Fruit fly (Drosophila melanogaster) whole organism, embryonic: ENCODE data around the gene Fam92.

ENCODE experiments used
- Abd-B ChIP-seq: fragments of 200-800 bp; sonication (Bioruptor generic); optimal IDR thresholded peaks from 2 replicates; lab custom pipeline; 2018; ENCODE audit warnings: missing biosample characterization, mild to moderate bottlenecking, missing genetic modification characterization, moderate library complexity
- CG10209 ChIP-seq: fragments of 200-800 bp; sonication (Bioruptor generic); optimal IDR thresholded peaks from 3 replicates; lab custom pipeline; 2017; ENCODE audit warnings: missing biosample characterization, mild to moderate bottlenecking, missing genetic modification characterization, missing genetic modification reagents
- CG11093 ChIP-seq: fragments of 200-800 bp; sonication (Bioruptor generic); IDR thresholded peaks from 3 replicates; pipeline ENCODE4 v1.3.6; 2022; ENCODE audit warnings: missing biosample characterization, missing genetic modification characterization
- CG11695 ChIP-seq: fragments of 200-800 bp; sonication (Bioruptor generic); IDR thresholded peaks from 3 replicates; pipeline ENCODE4 v1.3.6; 2022; ENCODE audit warnings: missing biosample characterization, missing genetic modification characterization
- CG12219 ChIP-seq: fragments of 200-800 bp; sonication (Bioruptor generic); optimal IDR thresholded peaks from 3 replicates; lab custom pipeline; 2018; ENCODE audit warnings: missing biosample characterization, mild to moderate bottlenecking, missing genetic modification characterization
- CG12391 ChIP-seq: fragments of 200-800 bp; sonication (Bioruptor generic); optimal IDR thresholded peaks from 3 replicates; lab custom pipeline; 2018; ENCODE audit warnings: missing biosample characterization, mild to moderate bottlenecking, missing genetic modification characterization, moderate library complexity
- CG13123 ChIP-seq: fragments of 200-800 bp; sonication (Bioruptor generic); optimal IDR thresholded peaks from 2 replicates; lab custom pipeline; 2016; ENCODE audit warnings: missing biosample characterization, missing genetic modification characterization
- CG14965 ChIP-seq: fragments of 200-800 bp; sonication (Bioruptor generic); optimal IDR thresholded peaks from 2 replicates; lab custom pipeline; 2016; ENCODE audit warnings: missing biosample characterization, missing genetic modification characterization, borderline replicate concordance
- CG1529 ChIP-seq: fragments of 200-800 bp; sonication (Bioruptor generic); optimal IDR thresholded peaks from 3 replicates; lab custom pipeline; 2018; ENCODE audit warnings: missing biosample characterization, missing genetic modification characterization
- CG17328 ChIP-seq: fragments of 200-800 bp; sonication (Bioruptor generic); IDR thresholded peaks from 2 replicates; pipeline ENCODE4 v1.3.6; 2022; ENCODE audit warnings: missing biosample characterization, missing genetic modification characterization
- CG17361 ChIP-seq: fragments of 200-800 bp; sonication (Bioruptor generic); IDR thresholded peaks from 3 replicates; pipeline ENCODE4 v1.3.6; 2022; ENCODE audit warnings: missing biosample characterization, missing genetic modification characterization
- CG2889 ChIP-seq: fragments of 200-800 bp; sonication (Bioruptor generic); IDR thresholded peaks from 3 replicates; pipeline ENCODE4 v1.3.6; 2022; ENCODE audit warnings: missing biosample characterization, missing genetic modification characterization
- CG31388 ChIP-seq: fragments of 200-800 bp; sonication (Bioruptor generic); optimal IDR thresholded peaks from 2 replicates; lab custom pipeline; 2016; ENCODE audit warnings: missing biosample characterization, missing genetic modification characterization
- CG4360 ChIP-seq: fragments of 200-800 bp; sonication (Bioruptor generic); IDR thresholded peaks from 2 replicates; pipeline ENCODE4 v1.3.6; 2022; ENCODE audit warnings: missing biosample characterization, missing genetic modification characterization
- CG4617 ChIP-seq: fragments of 200-800 bp; sonication (Bioruptor generic); optimal IDR thresholded peaks from 3 replicates; lab custom pipeline; 2016; ENCODE audit warnings: missing biosample characterization, missing genetic modification characterization, borderline replicate concordance
- CG9215 ChIP-seq: fragments of 200-800 bp; sonication (Bioruptor generic); IDR thresholded peaks from 2 replicates; pipeline ENCODE4 v1.3.6; 2022; ENCODE audit warnings: missing biosample characterization, missing genetic modification characterization
- CG9727 ChIP-seq: fragments of 200-800 bp; sonication (Bioruptor generic); optimal IDR thresholded peaks from 3 replicates; lab custom pipeline; 2017; ENCODE audit warnings: missing biosample characterization, mild to moderate bottlenecking, missing genetic modification characterization
- CG9817 ChIP-seq: fragments of 200-800 bp; sonication (Bioruptor generic); optimal IDR thresholded peaks from 2 replicates; lab custom pipeline; 2018; ENCODE audit warnings: missing biosample characterization, mild to moderate bottlenecking, missing genetic modification characterization, moderate library complexity
- Elba2 ChIP-seq: fragments of 200-800 bp; sonication (Bioruptor generic); optimal IDR thresholded peaks from 3 replicates; lab custom pipeline; 2016; ENCODE audit warnings: missing biosample characterization, missing genetic modification characterization
- Ets65A ChIP-seq: fragments of 200-800 bp; sonication (Bioruptor generic); peaks from one replicate; lab custom pipeline; 2016; ENCODE audit warnings: missing biosample characterization, missing genetic modification characterization
- Hsf ChIP-seq: fragments of 200-800 bp; sonication (Bioruptor generic); optimal IDR thresholded peaks from 3 replicates; lab custom pipeline; 2016; ENCODE audit warnings: missing biosample characterization, missing genetic modification characterization
- MESR4 ChIP-seq: fragments of 200-800 bp; sonication (Bioruptor generic); optimal IDR thresholded peaks from 2 replicates; lab custom pipeline; 2018; ENCODE audit warnings: missing biosample characterization, mild to moderate bottlenecking, missing genetic modification characterization, moderate library complexity
- NC2α ChIP-seq: fragments of 200-800 bp; sonication (Bioruptor generic); optimal IDR thresholded peaks from 2 replicates; lab custom pipeline; 2016; ENCODE audit warnings: missing biosample characterization, missing genetic modification characterization
- NC2β ChIP-seq: fragments of 200-800 bp; sonication (Bioruptor generic); optimal IDR thresholded peaks from 2 replicates; lab custom pipeline; 2016; ENCODE audit warnings: missing biosample characterization, missing genetic modification characterization
- Nf-YB ChIP-seq: fragments of 200-800 bp; sonication (Bioruptor generic); optimal IDR thresholded peaks from 3 replicates; lab custom pipeline; 2019; ENCODE audit warnings: missing biosample characterization, mild to moderate bottlenecking, missing genetic modification characterization, moderate library complexity
- Poxn ChIP-seq: fragments of 200-800 bp; sonication (Bioruptor generic); IDR thresholded peaks from 2 replicates; pipeline ENCODE4 v1.3.6; 2022; ENCODE audit warnings: missing biosample characterization, missing genetic modification characterization
- Sox100B ChIP-seq: fragments of 200-800 bp; sonication (Bioruptor generic); optimal IDR thresholded peaks from 3 replicates; lab custom pipeline; 2018; ENCODE audit warnings: missing biosample characterization, mild to moderate bottlenecking, missing genetic modification characterization
- Sry-δ ChIP-seq: fragments of 200-800 bp; sonication (Bioruptor generic); optimal IDR thresholded peaks from 2 replicates; lab custom pipeline; 2016; ENCODE audit warnings: missing biosample characterization, missing genetic modification characterization
- TFAM ChIP-seq: fragments of 200-800 bp; sonication (Bioruptor generic); optimal IDR thresholded peaks from 2 replicates; lab custom pipeline; 2017; ENCODE audit warnings: missing biosample characterization, missing genetic modification characterization, inconsistent platforms
- Taf1 ChIP-seq: fragments of 200-800 bp; sonication (Bioruptor generic); IDR thresholded peaks from 2 replicates; pipeline ENCODE4 v1.3.6; 2022; ENCODE audit warnings: missing biosample characterization, missing genetic modification characterization
- ab ChIP-seq: fragments of 200-800 bp; sonication (Bioruptor generic); optimal IDR thresholded peaks from 2 replicates; lab custom pipeline; 2016; ENCODE audit warnings: missing biosample characterization, missing genetic modification characterization
- az2 ChIP-seq: fragments of 200-800 bp; sonication (Bioruptor generic); optimal IDR thresholded peaks from 3 replicates; lab custom pipeline; 2016; ENCODE audit warnings: missing biosample characterization, missing genetic modification characterization
- bbx ChIP-seq: fragments of 200-800 bp; sonication (Bioruptor generic); IDR thresholded peaks from 2 replicates; pipeline ENCODE4 v1.3.6; 2022; ENCODE audit warnings: missing biosample characterization, missing genetic modification characterization; ENCODE audit not compliant: partially characterized antibody
- btn ChIP-seq: fragments of 200-800 bp; sonication (Bioruptor generic); optimal IDR thresholded peaks from 2 replicates; lab custom pipeline; 2016; ENCODE audit warnings: missing biosample characterization, missing genetic modification characterization
- crc ChIP-seq: fragments of 200-800 bp; sonication (Bioruptor generic); optimal IDR thresholded peaks from 2 replicates; lab custom pipeline; 2016; ENCODE audit warnings: missing biosample characterization, missing genetic modification characterization
- croc ChIP-seq: fragments of 200-800 bp; sonication (Bioruptor generic); conservative IDR thresholded peaks from 3 replicates; pipeline ENCODE4 v1.3.6; 2022; ENCODE audit warnings: missing biosample characterization, missing genetic modification characterization
- fru ChIP-seq: fragments of >200 bp; optimal IDR thresholded peaks from 2 replicates; lab custom pipeline; 2017
- gcm ChIP-seq: fragments of 200-800 bp; sonication (Bioruptor generic); optimal IDR thresholded peaks from 2 replicates; lab custom pipeline; 2019; ENCODE audit warnings: missing biosample characterization, mild to moderate bottlenecking, missing genetic modification characterization, moderate library complexity
- grn ChIP-seq: fragments of 200-800 bp; sonication (Bioruptor generic); optimal IDR thresholded peaks from 3 replicates; lab custom pipeline; 2017; ENCODE audit warnings: missing biosample characterization, missing genetic modification characterization
- ind ChIP-seq: fragments of 200-800 bp; sonication (Bioruptor generic); optimal IDR thresholded peaks from 3 replicates; lab custom pipeline; 2016; ENCODE audit warnings: missing biosample characterization, missing genetic modification characterization
- kni ChIP-seq: fragments of 200-800 bp; sonication (Bioruptor generic); optimal IDR thresholded peaks from 3 replicates; lab custom pipeline; 2017; ENCODE audit warnings: mild to moderate bottlenecking, missing biosample characterization, missing genetic modification reagents, missing genetic modification characterization
- maf-S ChIP-seq: fragments of 200-800 bp; sonication (Bioruptor generic); optimal IDR thresholded peaks from 2 replicates; lab custom pipeline; 2016; ENCODE audit warnings: missing biosample characterization, missing genetic modification characterization
- nerfin-1 ChIP-seq: fragments of 200-800 bp; sonication (Bioruptor generic); optimal IDR thresholded peaks from 3 replicates; lab custom pipeline; 2019; ENCODE audit warnings: missing biosample characterization, mild to moderate bottlenecking, missing genetic modification characterization, moderate library complexity
- onecut ChIP-seq: fragments of 200-800 bp; sonication (Bioruptor generic); IDR thresholded peaks from 2 replicates; pipeline ENCODE4 v1.3.6; 2022; ENCODE audit warnings: missing biosample characterization, missing genetic modification characterization
- p53 ChIP-seq: fragments of 200-800 bp; sonication (Bioruptor generic); optimal IDR thresholded peaks from 2 replicates; lab custom pipeline; 2016; ENCODE audit warnings: missing biosample characterization, missing genetic modification characterization
- pan ChIP-seq, 4 experiments: fragments of >200 bp in 3 of 4; fragments of 200-800 bp in 1 of 4; sonication (Bioruptor generic) in 1 of 4; optimal IDR thresholded peaks in 3 of 4; IDR thresholded peaks in 1 of 4; 2 replicates each; pipeline versions ENCODE4 v1.3.6 to Lab custom; 2017 to 2022; ENCODE audit warnings: missing biosample characterization in 2 of 4, missing genetic modification characterization in 2 of 4, mixed read lengths in 1 of 4
- slbo ChIP-seq: fragments of 200-800 bp; sonication (Bioruptor generic); IDR thresholded peaks from 2 replicates; pipeline ENCODE4 v1.3.6; 2022; ENCODE audit warnings: missing biosample characterization, missing genetic modification characterization
- so ChIP-seq: fragments of 200-800 bp; sonication (Bioruptor generic); IDR thresholded peaks from 3 replicates; pipeline ENCODE4 v1.3.6; 2022; ENCODE audit warnings: missing biosample characterization, missing genetic modification characterization
- tap ChIP-seq: fragments of 200-800 bp; optimal IDR thresholded peaks from 3 replicates; lab custom pipeline; 2019; ENCODE audit warnings: missing biosample characterization, mild to moderate bottlenecking, missing genetic modification characterization, moderate library complexity
- ttk ChIP-seq: fragments of 200-800 bp; sonication (Bioruptor generic); IDR thresholded peaks from 2 replicates; pipeline ENCODE4 v2.1.2; 2022; ENCODE audit warnings: missing biosample characterization, missing genetic modification characterization
- unpg ChIP-seq: fragments of 200-800 bp; sonication (Bioruptor generic); optimal IDR thresholded peaks from 3 replicates; lab custom pipeline; 2018; ENCODE audit warnings: missing biosample characterization, mild to moderate bottlenecking, missing genetic modification characterization, moderate library complexity

The Fam92 gene

dm6 chr2L:12427487-12428101 is 2.9 kb downstream of the Fam92 start, which contains the start of the genes CG5446 and Trm1 (continued):
- no peak for TF ChIP-seq Hsf (GFP tag; lab: Kevin White, UChicago)
- peak; percentile 14 for TF ChIP-seq CG4617 (GFP tag; lab: Kevin White, UChicago)
- peak; percentile 51; the same call in 1 of the 2 replicates for TF ChIP-seq ttk
- TF ChIP-seq Elba2 (GFP tag; lab: Kevin White, UChicago), result no peak
- no peak for TF ChIP-seq crc (GFP tag; lab: Kevin White, UChicago)
- TF ChIP-seq CG4360 (GFP tag; lab: Robert Waterston, UW), result no peak
- TF ChIP-seq tap (tag; lab: Kevin White, UChicago), result peak; percentile 56
- no peak for TF ChIP-seq fru (lab: Kevin White, UChicago)
- TF ChIP-seq Sry-δ (GFP tag; lab: Kevin White, UChicago), result peak; percentile 58
- TF ChIP-seq btn (GFP tag; lab: Kevin White, UChicago), result no peak
- TF ChIP-seq CG17361 (GFP tag; lab: Robert Waterston, UW), result peak; percentile 91
- TF ChIP-seq CG9215 (GFP tag; lab: Robert Waterston, UW), result peak; percentile 33; the same call in 1 of the 2 replicates
- TF ChIP-seq TFAM (GFP tag; lab: Kevin White, UChicago), result no peak
- TF ChIP-seq MESR4 (GFP tag; lab: Kevin White, UChicago), result peak; percentile 95
- peak; percentile 77 for TF ChIP-seq gcm (GFP tag; lab: Kevin White, UChicago)
- TF ChIP-seq grn (GFP tag; lab: Kevin White, UChicago), result no peak
- TF ChIP-seq az2 (GFP tag; lab: Kevin White, UChicago), result peak; percentile 46
- peak; percentile 84 for TF ChIP-seq CG9727 (GFP tag; lab: Kevin White, UChicago)
- peak; percentile 44 for TF ChIP-seq Abd-B
- peak; percentile 94 for TF ChIP-seq CG12391 (tag; lab: Kevin White, UChicago)
- no peak for TF ChIP-seq CG11093
- TF ChIP-seq bbx, result 0 out of 2 replicates have a peak, but pooled peaks have one; percentile 15
- TF ChIP-seq NC2α (GFP tag; lab: Kevin White, UChicago), result no peak
- TF ChIP-seq Ets65A, result peak; percentile 47
- no peak for TF ChIP-seq onecut (GFP tag; lab: Robert Waterston, UW)
- no peak for TF ChIP-seq so (GFP tag; lab: Robert Waterston, UW)
- TF ChIP-seq CG1529 (GFP tag; lab: Kevin White, UChicago), result no peak
- TF ChIP-seq nerfin-1 (tag; lab: Kevin White, UChicago), result peak; percentile 53
- TF ChIP-seq p53 (GFP tag; lab: Kevin White, UChicago), result no peak
- no peak for TF ChIP-seq NC2β (GFP tag; lab: Kevin White, UChicago)
- TF ChIP-seq kni (GFP tag; lab: Kevin White, UChicago), result no peak
- no peak for TF ChIP-seq CG14965 (GFP tag; lab: Kevin White, UChicago)
- TF ChIP-seq CG9817 (tag; lab: Kevin White, UChicago), result peak; percentile 44
- TF ChIP-seq Poxn (GFP tag; lab: Robert Waterston, UW), result no peak
- TF ChIP-seq CG2889, result no peak
- TF ChIP-seq CG31388 (GFP tag; lab: Kevin White, UChicago), result peak; percentile 17
- no peak for TF ChIP-seq Taf1 (GFP tag; lab: Robert Waterston, UW)
- no peak for TF ChIP-seq CG17328 (GFP tag; lab: Robert Waterston, UW)
- no peak for TF ChIP-seq pan (optimal IDR thresholded peaks at IDR 0.05; lab: Kevin White, UChicago)
- no peak for TF ChIP-seq pan (GFP tag; optimal IDR thresholded peaks at IDR 0.05 in 1 of 2, IDR thresholded peaks at IDR 0.05 in 1 of 2)
- peak; percentile 56 for TF ChIP-seq ind (GFP tag; lab: Kevin White, UChicago)
- TF ChIP-seq croc (GFP tag; lab: Robert Waterston, UW), result no peak
- TF ChIP-seq unpg (GFP tag; lab: Kevin White, UChicago), result peak; percentile 60
- TF ChIP-seq CG10209 (GFP tag; lab: Kevin White, UChicago), result peak; percentile 74
- TF ChIP-seq CG13123 (GFP tag; lab: Kevin White, UChicago), result peak; percentile 37
- TF ChIP-seq CG11695 (GFP tag; lab: Robert Waterston, UW), result peak; percentile 70; the same call in 2 of the 3 replicates
- peak; percentile 86 for TF ChIP-seq Sox100B (GFP tag; lab: Kevin White, UChicago)
- TF ChIP-seq slbo (GFP tag; lab: Robert Waterston, UW), result peak; percentile 75
- TF ChIP-seq maf-S, result no peak
- no peak for TF ChIP-seq ab (GFP tag; lab: Kevin White, UChicago)
- TF ChIP-seq Nf-YB (GFP tag; lab: Kevin White, UChicago), result peak; percentile 62
- TF ChIP-seq CG12219 (GFP tag; lab: Kevin White, UChicago), result no peak
